Worm (Caenorhabditis elegans) whole organism, mixed stage, embryonic: ENCODE measurements around the gene fbxa-89.

ENCODE experiments used
- M03D4.4 ChIP-seq: sonication (generic microtip); optimal IDR thresholded peaks from 2 replicates; lab custom pipeline; 2017; ENCODE audit warnings: mild to moderate bottlenecking, missing genetic modification characterization, missing compliant biosample characterization
- bed-3 ChIP-seq: fragments of 200-800 bp; sonication (Bioruptor generic); optimal IDR thresholded peaks from 3 replicates; lab custom pipeline; 2018; ENCODE audit warnings: mild to moderate bottlenecking, missing genetic modification characterization, moderate library complexity, missing compliant biosample characterization
- blmp-1 ChIP-seq: fragments of 150-350 bp; optimal IDR thresholded peaks from 2 replicates; lab custom pipeline; 2014; ENCODE audit warnings: missing biosample characterization, missing genetic modification characterization
- ceh-39 ChIP-seq: fragments of 150-350 bp; optimal IDR thresholded peaks from 2 replicates; lab custom pipeline; 2014; ENCODE audit warnings: missing biosample characterization, missing genetic modification characterization
- ceh-43 ChIP-seq: fragments of 200-800 bp; sonication (Bioruptor generic); optimal IDR thresholded peaks from 2 replicates; lab custom pipeline; 2018; ENCODE audit warnings: mild to moderate bottlenecking, missing genetic modification characterization, moderate library complexity, missing compliant biosample characterization
- ceh-83 ChIP-seq: fragments of 200-800 bp; sonication (Bioruptor generic); optimal IDR thresholded peaks from 2 replicates; lab custom pipeline; 2018; ENCODE audit warnings: mild to moderate bottlenecking, missing genetic modification characterization, missing compliant biosample characterization
- ces-1 ChIP-seq: fragments of 150-350 bp; optimal IDR thresholded peaks from 2 replicates; lab custom pipeline; 2014; ENCODE audit warnings: missing biosample characterization, missing genetic modification reagents, missing genetic modification characterization
- cnd-1 ChIP-seq: fragments of 200-800 bp; sonication (Bioruptor generic); optimal IDR thresholded peaks from 2 replicates; lab custom pipeline; 2018; ENCODE audit warnings: mild to moderate bottlenecking, missing genetic modification characterization, missing compliant biosample characterization
- drap-1 ChIP-seq: fragments of 200-800 bp; sonication (Bioruptor generic); optimal IDR thresholded peaks from 3 replicates; lab custom pipeline; 2018; ENCODE audit warnings: mild to moderate bottlenecking, missing genetic modification characterization, missing compliant biosample characterization
- elt-1 ChIP-seq: sonication (generic microtip); optimal IDR thresholded peaks from 2 replicates; lab custom pipeline; 2017; ENCODE audit warnings: missing genetic modification characterization, mild to moderate bottlenecking, missing compliant biosample characterization, antibody characterized with exemption, moderate library complexity, borderline replicate concordance; ENCODE audit not compliant: insufficient read depth
- elt-3 ChIP-seq: fragments of 150-350 bp; optimal IDR thresholded peaks from 2 replicates; lab custom pipeline; 2014; ENCODE audit warnings: missing biosample characterization, missing genetic modification characterization
- flh-1 ChIP-seq: fragments of 200-800 bp; sonication (Bioruptor generic); optimal IDR thresholded peaks from 2 replicates; lab custom pipeline; 2018; ENCODE audit warnings: mild to moderate bottlenecking, missing genetic modification characterization, moderate library complexity, missing compliant biosample characterization
- ham-2 ChIP-seq: fragments of 200-800 bp; sonication (Bioruptor generic); optimal IDR thresholded peaks from 2 replicates; lab custom pipeline; 2018; ENCODE audit warnings: mild to moderate bottlenecking, missing genetic modification characterization, missing compliant biosample characterization
- hlh-1 ChIP-seq: fragments of 150-350 bp; optimal IDR thresholded peaks from 2 replicates; lab custom pipeline; 2014; ENCODE audit warnings: missing biosample characterization, missing genetic modification reagents, missing genetic modification characterization
- lin-13 ChIP-seq: fragments of 150-350 bp; optimal IDR thresholded peaks from 2 replicates; lab custom pipeline; 2014; ENCODE audit warnings: missing biosample characterization, missing genetic modification characterization
- lin-32 ChIP-seq: fragments of 200-800 bp; sonication (Bioruptor generic); optimal IDR thresholded peaks from 2 replicates; lab custom pipeline; 2018; ENCODE audit warnings: mild to moderate bottlenecking, missing genetic modification characterization, missing compliant biosample characterization
- lsy-2 ChIP-seq: fragments of 150-350 bp; optimal IDR thresholded peaks from 2 replicates; lab custom pipeline; 2014; ENCODE audit warnings: missing biosample characterization, missing genetic modification characterization
- mab-5 ChIP-seq: fragments of 150-350 bp; optimal IDR thresholded peaks from 2 replicates; lab custom pipeline; 2014; ENCODE audit warnings: missing biosample characterization, missing genetic modification characterization
- mep-1 ChIP-seq: fragments of 150-350 bp; optimal IDR thresholded peaks from 2 replicates; lab custom pipeline; 2017; ENCODE audit warnings: missing biosample characterization, missing genetic modification reagents, missing genetic modification characterization, inconsistent platforms
- nhr-12 ChIP-seq: fragments of 150-350 bp; optimal IDR thresholded peaks from 2 replicates; lab custom pipeline; 2014; ENCODE audit warnings: missing biosample characterization, missing genetic modification characterization
- nhr-2 ChIP-seq: fragments of 150-350 bp; optimal IDR thresholded peaks from 2 replicates; lab custom pipeline; 2014; ENCODE audit warnings: missing biosample characterization, missing genetic modification characterization
- nhr-76 ChIP-seq: sonication (generic microtip); optimal IDR thresholded peaks from 2 replicates; lab custom pipeline; 2017; ENCODE audit warnings: missing biosample characterization, missing genetic modification characterization
- pha-4 ChIP-seq: fragments of 150-350 bp; optimal IDR thresholded peaks from 2 replicates; lab custom pipeline; 2018; ENCODE audit warnings: missing biosample characterization, missing genetic modification reagents, missing genetic modification characterization
- sptf-1 ChIP-seq: sonication (generic microtip); optimal IDR thresholded peaks from 2 replicates; lab custom pipeline; 2017; ENCODE audit warnings: mild to moderate bottlenecking, missing genetic modification characterization, moderate library complexity, missing compliant biosample characterization
- tbx-8 ChIP-seq: fragments of 200-800 bp; sonication (Bioruptor generic); optimal IDR thresholded peaks from 2 replicates; lab custom pipeline; 2018; ENCODE audit warnings: mild to moderate bottlenecking, missing genetic modification characterization, moderate library complexity, missing compliant biosample characterization
- unc-120 ChIP-seq: sonication (generic microtip); optimal IDR thresholded peaks from 2 replicates; lab custom pipeline; 2017; ENCODE audit warnings: missing genetic modification characterization, missing compliant biosample characterization; ENCODE audit not compliant: poor library complexity, severe bottlenecking
- unc-39 ChIP-seq: fragments of 150-350 bp; optimal IDR thresholded peaks from 2 replicates; lab custom pipeline; 2014; ENCODE audit warnings: missing biosample characterization, missing genetic modification characterization
- unc-62 ChIP-seq: fragments of 150-350 bp; optimal IDR thresholded peaks from 2 replicates; lab custom pipeline; 2014; ENCODE audit warnings: missing biosample characterization, missing genetic modification reagents, missing genetic modification characterization
- zip-8 ChIP-seq: fragments of 150-350 bp; optimal IDR thresholded peaks from 2 replicates; lab custom pipeline; 2014; ENCODE audit warnings: missing biosample characterization, missing genetic modification characterization
- ztf-11 ChIP-seq: fragments of 150-350 bp; optimal IDR thresholded peaks from 2 replicates; lab custom pipeline; 2014; ENCODE audit warnings: missing biosample characterization, missing genetic modification characterization

The fbxa-89 gene

ce11 chrIII:12230195-12230594 is 5.8 kb upstream of the fbxa-89 start:
- TF ChIP-seq lsy-2: no peak
- TF ChIP-seq mep-1 (tag; lab: Kevin White, UChicago): no peak
- TF ChIP-seq M03D4.4 (tag; lab: Kevin White, UChicago): no peak
- no peak for TF ChIP-seq blmp-1 (tag; lab: Kevin White, UChicago)
- no peak for TF ChIP-seq ceh-39 (tag; lab: Kevin White, UChicago)

- TF ChIP-seq ztf-11 (tag; lab: Kevin White, UChicago) (no peak), ceh-43 (no peak), unc-120 (tag; lab: Kevin White, UChicago) (no peak), pha-4 (tag; lab: Kevin White, UChicago) (no peak)
Measured at ce11 chrIII:12231539-12231938, 4.4 kb upstream of the fbxa-89 start.

ce11 chrIII:12233493-12233892 is 2.5 kb upstream of the fbxa-89 start:
- TF ChIP-seq elt-3 (tag; lab: Kevin White, UChicago) (no peak), bed-3 (GFP tag; lab: Kevin White, UChicago) (no peak), sptf-1 (tag; lab: Kevin White, UChicago) (peak; percentile 51), lin-32 (GFP tag; lab: Kevin White, UChicago) (peak; percentile 40), nhr-2 (tag; lab: Kevin White, UChicago) (no peak), nhr-12 (tag; lab: Kevin White, UChicago) (no peak), elt-1 (no peak), M03D4.4 (tag; lab: Kevin White, UChicago) (no peak), ces-1 (no peak), lin-13 (tag; lab: Kevin White, UChicago) (no peak), mab-5 (tag; lab: Kevin White, UChicago) (no peak), lsy-2 (peak; percentile 17), hlh-1 (tag; lab: Kevin White, UChicago) (no peak), unc-62 (GFP tag; lab: Kevin White, UChicago) (no peak), tbx-8 (no peak), pha-4 (tag; lab: Kevin White, UChicago) (no peak)
- TF ChIP-seq, all 35 proteins: peak for 3

ce11 chrIII:12235359-12235758 is 625 bp upstream of the fbxa-89 start:
- TF ChIP-seq ham-2 (GFP tag; lab: Kevin White, UChicago) (no peak), elt-1 (no peak), blmp-1 (tag; lab: Kevin White, UChicago) (no peak), zip-8 (tag; lab: Kevin White, UChicago) (no peak), drap-1 (GFP tag; lab: Kevin White, UChicago) (no peak), sptf-1 (tag; lab: Kevin White, UChicago) (no peak), mep-1 (tag; lab: Kevin White, UChicago) (no peak), unc-62 (GFP tag; lab: Kevin White, UChicago) (no peak), tbx-8 (no peak)

ce11 chrIII:12245570-12245969 is 9.6 kb downstream of the fbxa-89 start:
- TF ChIP-seq sptf-1 (tag; lab: Kevin White, UChicago): no peak
- TF ChIP-seq hlh-1 (tag; lab: Kevin White, UChicago): no peak
- TF ChIP-seq ceh-83: no peak
- no peak for TF ChIP-seq ceh-39 (tag; lab: Kevin White, UChicago)
- TF ChIP-seq drap-1 (GFP tag; lab: Kevin White, UChicago): no peak
- TF ChIP-seq ces-1: no peak
- TF ChIP-seq cnd-1 (tag; lab: Kevin White, UChicago): no peak
- TF ChIP-seq mab-5 (tag; lab: Kevin White, UChicago): no peak

ce11 chrIII:12247329-12247728 is 11.3 kb downstream of the fbxa-89 start:
- no peak for TF ChIP-seq lsy-2
- no peak for TF ChIP-seq nhr-2 (tag; lab: Kevin White, UChicago)
- no peak for TF ChIP-seq nhr-76 (tag; lab: Kevin White, UChicago)
- no peak for TF ChIP-seq hlh-1 (tag; lab: Kevin White, UChicago)
- TF ChIP-seq flh-1 (GFP tag; lab: Kevin White, UChicago): no peak
- TF ChIP-seq unc-62 (GFP tag; lab: Kevin White, UChicago): no peak
- no peak for TF ChIP-seq ceh-43
- TF ChIP-seq M03D4.4 (tag; lab: Kevin White, UChicago): no peak
- TF ChIP-seq unc-39 (tag; lab: Kevin White, UChicago): no peak
- no peak for TF ChIP-seq ceh-83
- TF ChIP-seq, all 35 proteins: peak for 0
